Fruit fly (Drosophila melanogaster): ENCODE measurements around the gene CG31459.
A peak's percentile ranks its signal among the peaks of the same experiment; 100 is the strongest.

CG31459 gene

dm6 chr3R:19822138-19822537, 18.5 kb upstream of the CG31459 start:
- no peak for TF ChIP-seq h (GFP tag; optimal IDR thresholded peaks at IDR 0.05)

- TF ChIP-seq Hr78 (GFP tag; optimal IDR thresholded peaks at IDR 0.05) (no peak), br (GFP tag; optimal IDR thresholded peaks at IDR 0.05) (no peak), foxo (GFP tag; optimal IDR thresholded peaks at IDR 0.05) (no peak), dsf (GFP tag; optimal IDR thresholded peaks at IDR 0.05; ENCODE audit: borderline replicate concordance) (no peak), CrebA (GFP tag; optimal IDR thresholded peaks at IDR 0.05; ENCODE audit: borderline replicate concordance) (no peak), CG32264 (GFP tag; optimal IDR thresholded peaks at IDR 0.05) (no peak), Hr83 (GFP tag; optimal IDR thresholded peaks at IDR 0.05; ENCODE audit: poor library complexity, severe bottlenecking) (no peak), ey (GFP tag; optimal IDR thresholded peaks at IDR 0.05) (no peak), Myc (optimal IDR thresholded peaks at IDR 0.05) (no peak)
These were observed 16.2 kb upstream of the CG31459 start for dm6 chr3R:19824480-19824879.

dm6 chr3R:19826355-19826754, 14.3 kb upstream of the CG31459 start:
- TF ChIP-seq psq (GFP tag; optimal IDR thresholded peaks at IDR 0.05) (no peak), Myc (optimal IDR thresholded peaks at IDR 0.05) (no peak), usp (GFP tag; optimal IDR thresholded peaks at IDR 0.05) (no peak), dsf (GFP tag; optimal IDR thresholded peaks at IDR 0.05; ENCODE audit: borderline replicate concordance) (no peak), Rel (GFP tag; optimal IDR thresholded peaks at IDR 0.05) (no peak), Rel (tag; optimal IDR thresholded peaks at IDR 0.05) (no peak), Hnf4 (GFP tag; optimal IDR thresholded peaks at IDR 0.05) (no peak), brk (GFP tag; optimal IDR thresholded peaks at IDR 0.05) (no peak), Mio (GFP tag; optimal IDR thresholded peaks at IDR 0.05) (no peak), ey (GFP tag; optimal IDR thresholded peaks at IDR 0.05) (no peak), rgr (GFP tag; optimal IDR thresholded peaks at IDR 0.05) (no peak), OdsH (GFP tag; optimal IDR thresholded peaks at IDR 0.05) (no peak), fru (GFP tag; optimal IDR thresholded peaks at IDR 0.05) (no peak), lola (GFP tag; optimal IDR thresholded peaks at IDR 0.05) (no peak), N (GFP tag; optimal IDR thresholded peaks at IDR 0.05) (no peak), h (GFP tag; optimal IDR thresholded peaks at IDR 0.05) (no peak), Dfd (GFP tag; optimal IDR thresholded peaks at IDR 0.05) (no peak), tai (GFP tag; optimal IDR thresholded peaks at IDR 0.05) (no peak), Hr78 (GFP tag; optimal IDR thresholded peaks at IDR 0.05) (no peak)

- TF ChIP-seq pan (optimal IDR thresholded peaks at IDR 0.05) (no peak), usp (GFP tag; optimal IDR thresholded peaks at IDR 0.05) (no peak), tai (GFP tag; optimal IDR thresholded peaks at IDR 0.05) (no peak), Hnf4 (GFP tag; optimal IDR thresholded peaks at IDR 0.05) (no peak), N (GFP tag; optimal IDR thresholded peaks at IDR 0.05) (no peak), CG9705 (GFP tag; optimal IDR thresholded peaks at IDR 0.05) (no peak), GATAd (GFP tag; optimal IDR thresholded peaks at IDR 0.05) (no peak), CrebA (GFP tag; optimal IDR thresholded peaks at IDR 0.05; ENCODE audit: borderline replicate concordance) (no peak), ey (GFP tag; optimal IDR thresholded peaks at IDR 0.05) (no peak), woc (GFP tag; optimal IDR thresholded peaks at IDR 0.05) (no peak), sv (GFP tag; optimal IDR thresholded peaks at IDR 0.05) (no peak), rgr (GFP tag; optimal IDR thresholded peaks at IDR 0.05) (no peak), br (GFP tag; optimal IDR thresholded peaks at IDR 0.05) (no peak), dsf (GFP tag; optimal IDR thresholded peaks at IDR 0.05; ENCODE audit: borderline replicate concordance) (no peak), dmrt93B (GFP tag; optimal IDR thresholded peaks at IDR 0.05) (no peak), Mio (GFP tag; optimal IDR thresholded peaks at IDR 0.05) (no peak), psq (GFP tag; optimal IDR thresholded peaks at IDR 0.05) (no peak), OdsH (GFP tag; optimal IDR thresholded peaks at IDR 0.05) (no peak), Rel (GFP tag; optimal IDR thresholded peaks at IDR 0.05) (no peak), Rel (tag; optimal IDR thresholded peaks at IDR 0.05) (no peak)
These were observed 13.8 kb upstream of the CG31459 start for dm6 chr3R:19826806-19827328.

- TF ChIP-seq usp (GFP tag; optimal IDR thresholded peaks at IDR 0.05): no peak
- TF ChIP-seq Myc (optimal IDR thresholded peaks at IDR 0.05): no peak
- TF ChIP-seq Sp1 (GFP tag; optimal IDR thresholded peaks at IDR 0.05): no peak
- TF ChIP-seq tai (GFP tag; optimal IDR thresholded peaks at IDR 0.05): no peak
- no peak for TF ChIP-seq br (GFP tag; optimal IDR thresholded peaks at IDR 0.05)
- peak; percentile 5 for TF ChIP-seq sv (GFP tag; optimal IDR thresholded peaks at IDR 0.05)
- no peak for TF ChIP-seq GATAd (GFP tag; optimal IDR thresholded peaks at IDR 0.05)
- TF ChIP-seq lola (GFP tag; optimal IDR thresholded peaks at IDR 0.05): no peak
- no peak for TF ChIP-seq OdsH (GFP tag; optimal IDR thresholded peaks at IDR 0.05)
These were observed 9.7 kb upstream of the CG31459 start for dm6 chr3R:19830973-19831372.
